Worm (Caenorhabditis elegans) whole organism, L2 larva: ENCODE results near the gene F55G7.5.

Experiments
- C34F6.9 ChIP-seq: fragments of 150-350 bp; optimal IDR thresholded peaks from 2 replicates; lab custom pipeline; 2014; ENCODE audit warnings: missing biosample characterization, missing genetic modification characterization
- F13H6.1 ChIP-seq: sonication (generic microtip); optimal IDR thresholded peaks from 2 replicates; lab custom pipeline; 2016; ENCODE audit warnings: missing genetic modification characterization, missing compliant biosample characterization
- R02D3.7 ChIP-seq: fragments of 150-350 bp; optimal IDR thresholded peaks from 2 replicates; lab custom pipeline; 2014; ENCODE audit warnings: missing biosample characterization, missing genetic modification characterization
- ZK546.5 ChIP-seq: sonication (generic microtip); optimal IDR thresholded peaks from 2 replicates; lab custom pipeline; 2017; ENCODE audit warnings: missing biosample characterization, missing genetic modification characterization
- alr-1 ChIP-seq: fragments of 150-350 bp; optimal IDR thresholded peaks from 2 replicates; lab custom pipeline; 2014; ENCODE audit warnings: missing biosample characterization, missing genetic modification characterization
- aly-2 ChIP-seq: fragments of 150-350 bp; optimal IDR thresholded peaks from 2 replicates; lab custom pipeline; 2014; ENCODE audit warnings: missing biosample characterization, missing genetic modification characterization
- blmp-1 ChIP-seq: sonication (generic microtip); optimal IDR thresholded peaks from 2 replicates; lab custom pipeline; 2017; ENCODE audit warnings: missing genetic modification characterization, mild to moderate bottlenecking, missing compliant biosample characterization, antibody characterized with exemption, moderate library complexity; ENCODE audit not compliant: insufficient read depth
- ceh-16 ChIP-seq: fragments of 150-350 bp; optimal IDR thresholded peaks from 2 replicates; lab custom pipeline; 2014; ENCODE audit warnings: missing biosample characterization, missing genetic modification characterization
- ceh-82 ChIP-seq: fragments of 150-350 bp; optimal IDR thresholded peaks from 2 replicates; lab custom pipeline; 2014; ENCODE audit warnings: missing biosample characterization, missing genetic modification characterization
- dmd-4 ChIP-seq: sonication (generic microtip); optimal IDR thresholded peaks from 2 replicates; lab custom pipeline; 2017; ENCODE audit warnings: missing biosample characterization, missing genetic modification characterization
- egl-27 ChIP-seq: sonication (generic microtip); optimal IDR thresholded peaks from 3 replicates; lab custom pipeline; 2017; ENCODE audit warnings: missing biosample characterization, missing genetic modification reagents, missing genetic modification characterization
- gmeb-1 ChIP-seq: fragments of 150-350 bp; optimal IDR thresholded peaks from 2 replicates; lab custom pipeline; 2014; ENCODE audit warnings: missing biosample characterization, missing genetic modification characterization
- lin-13 ChIP-seq: fragments of 150-350 bp; optimal IDR thresholded peaks from 2 replicates; lab custom pipeline; 2014; ENCODE audit warnings: missing biosample characterization, missing genetic modification reagents, missing genetic modification characterization
- lin-39 ChIP-seq: fragments of 150-350 bp; optimal IDR thresholded peaks from 2 replicates; lab custom pipeline; 2014; ENCODE audit warnings: missing biosample characterization, missing genetic modification reagents, missing genetic modification characterization
- mab-5 ChIP-seq: fragments of 150-350 bp; optimal IDR thresholded peaks from 2 replicates; lab custom pipeline; 2014; ENCODE audit warnings: missing biosample characterization, missing genetic modification characterization
- mdl-1 ChIP-seq, 2 experiments: fragments of 150-350 bp in 1 of 2; sonication (generic microtip) in 1 of 2; optimal IDR thresholded peaks; 2 replicates each; lab custom pipeline; 2017; ENCODE audit warnings: missing biosample characterization in 2 of 2, missing genetic modification characterization in 2 of 2
- nhr-10 ChIP-seq: sonication (generic microtip); optimal IDR thresholded peaks from 2 replicates; lab custom pipeline; 2017; ENCODE audit warnings: missing biosample characterization, missing genetic modification characterization
- nhr-11 ChIP-seq: fragments of 150-350 bp; optimal IDR thresholded peaks from 2 replicates; lab custom pipeline; 2014; ENCODE audit warnings: missing biosample characterization, missing genetic modification characterization
- nhr-12 ChIP-seq: fragments of 150-350 bp; optimal IDR thresholded peaks from 2 replicates; lab custom pipeline; 2014; ENCODE audit warnings: missing biosample characterization, missing genetic modification characterization
- nhr-129 ChIP-seq: fragments of 150-350 bp; optimal IDR thresholded peaks from 2 replicates; lab custom pipeline; 2014; ENCODE audit warnings: missing biosample characterization, missing genetic modification characterization
- nhr-21 ChIP-seq: fragments of 150-350 bp; optimal IDR thresholded peaks from 2 replicates; lab custom pipeline; 2014; ENCODE audit warnings: missing biosample characterization, missing genetic modification characterization
- nhr-237 ChIP-seq: fragments of 150-350 bp; optimal IDR thresholded peaks from 2 replicates; lab custom pipeline; 2014; ENCODE audit warnings: missing biosample characterization, missing genetic modification characterization
- nhr-25 ChIP-seq: fragments of 150-350 bp; sonication (generic microtip); optimal IDR thresholded peaks from 3 replicates; lab custom pipeline; 2014; ENCODE audit warnings: missing biosample characterization, missing genetic modification characterization
- nhr-6 ChIP-seq: fragments of 150-350 bp; optimal IDR thresholded peaks from 2 replicates; lab custom pipeline; 2014; ENCODE audit warnings: missing biosample characterization, missing genetic modification characterization
- nhr-77 ChIP-seq: fragments of 150-350 bp; optimal IDR thresholded peaks from 2 replicates; lab custom pipeline; 2014; ENCODE audit warnings: missing biosample characterization, missing genetic modification characterization
- peb-1 ChIP-seq: fragments of 150-350 bp; optimal IDR thresholded peaks from 2 replicates; lab custom pipeline; 2014; ENCODE audit warnings: missing biosample characterization, missing genetic modification characterization
- sma-3 ChIP-seq: sonication (generic microtip); optimal IDR thresholded peaks from 2 replicates; lab custom pipeline; 2016; ENCODE audit warnings: missing genetic modification reagents, missing genetic modification characterization, missing compliant biosample characterization
- sma-9 ChIP-seq, 2 experiments: fragments of 150-350 bp in 1 of 2; sonication (generic microtip) in 1 of 2; optimal IDR thresholded peaks; 2 replicates each; lab custom pipeline; 2014 to 2016; ENCODE audit warnings: missing genetic modification characterization in 2 of 2, mild to moderate bottlenecking in 1 of 2, missing biosample characterization in 1 of 2, missing compliant biosample characterization in 1 of 2, missing genetic modification reagents in 1 of 2, moderate library complexity in 1 of 2
- unc-39 ChIP-seq: fragments of 150-350 bp; optimal IDR thresholded peaks from 2 replicates; lab custom pipeline; 2014; ENCODE audit warnings: missing biosample characterization, missing genetic modification characterization
- unc-55 ChIP-seq: fragments of 150-350 bp; sonication (generic microtip); optimal IDR thresholded peaks from 3 replicates; lab custom pipeline; 2014; ENCODE audit warnings: missing biosample characterization, missing genetic modification reagents, missing genetic modification characterization
- unc-62 ChIP-seq: fragments of 150-350 bp; optimal IDR thresholded peaks from 2 replicates; lab custom pipeline; 2014; ENCODE audit warnings: missing biosample characterization, missing genetic modification reagents, missing genetic modification characterization
- ztf-1 ChIP-seq: fragments of 200-800 bp; sonication (Bioruptor generic); conservative IDR thresholded peaks from 2 replicates; pipeline ENCODE4 v1.3.6; 2022; ENCODE audit warnings: missing genetic modification characterization, missing compliant biosample characterization
- ztf-4 ChIP-seq: fragments of 150-350 bp; optimal IDR thresholded peaks from 2 replicates; lab custom pipeline; 2014; ENCODE audit warnings: missing biosample characterization, missing genetic modification characterization

Gene F55G7.5

ce11 chrX:11924158-11924557 lies 14.6 kb downstream of the F55G7.5 start, which contains the start of gene F55G7.1 (continued):
- TF ChIP-seq ZK546.5 (tag; lab: Kevin White, UChicago) (no peak), ztf-1 (GFP tag; lab: Robert Waterston, UW) (no peak), nhr-129 (tag; lab: Kevin White, UChicago) (peak; percentile 87), blmp-1 (no peak), aly-2 (tag; lab: Kevin White, UChicago) (no peak), lin-39 (tag; lab: Kevin White, UChicago) (no peak), peb-1 (tag; lab: Kevin White, UChicago) (no peak), nhr-237 (peak; percentile 39), unc-39 (no peak), unc-62 (GFP tag; lab: Kevin White, UChicago) (no peak), ceh-16 (no peak), F13H6.1 (peak; percentile 35), nhr-6 (tag; lab: Kevin White, UChicago) (peak; percentile 35), nhr-21 (tag; lab: Kevin White, UChicago) (peak; percentile 76), lin-13 (GFP tag; lab: Kevin White, UChicago) (peak; percentile 4), unc-55 (GFP tag; lab: Kevin White, UChicago) (no peak), sma-3 (GFP tag; lab: Kevin White, UChicago) (peak; percentile 68), nhr-12 (no peak), dmd-4 (tag; lab: Kevin White, UChicago) (no peak), nhr-10 (tag; lab: Kevin White, UChicago) (no peak), sma-9 (GFP tag; optimal IDR thresholded peaks at IDR 0.05; lab: Kevin White, UChicago) (peak; percentile 63), sma-9 (tag; optimal IDR thresholded peaks at IDR 0.05; lab: Kevin White, UChicago) (no peak), nhr-77 (tag; lab: Kevin White, UChicago) (peak; percentile 27)

ce11 chrX:11920723-11921283 lies 17.9 kb downstream of the F55G7.5 start, which contains the start of gene Y62H9A.14:
Gene Y62H9A.14, plus strand, starts transcription at chrX:11921233.
- TF ChIP-seq C34F6.9 (tag; lab: Kevin White, UChicago) (no peak), dmd-4 (tag; lab: Kevin White, UChicago) (no peak), lin-39 (tag; lab: Kevin White, UChicago) (no peak), ceh-82 (tag; lab: Kevin White, UChicago) (no peak), unc-55 (GFP tag; lab: Kevin White, UChicago) (no peak), nhr-12 (no peak), F13H6.1 (no peak), unc-62 (GFP tag; lab: Kevin White, UChicago) (no peak), nhr-11 (tag; lab: Kevin White, UChicago) (no peak), sma-9 (GFP tag; optimal IDR thresholded peaks at IDR 0.05; lab: Kevin White, UChicago) (no peak), sma-9 (tag; optimal IDR thresholded peaks at IDR 0.05; lab: Kevin White, UChicago) (no peak), nhr-6 (tag; lab: Kevin White, UChicago) (no peak), ztf-4 (no peak), ceh-16 (no peak)

ce11 chrX:11917994-11918393 lies 20.7 kb downstream of the F55G7.5 start, which contains the start of gene Y62H9A.16:
Gene Y62H9A.16, plus strand, starts transcription at chrX:11918294.
- TF ChIP-seq nhr-6 (tag; lab: Kevin White, UChicago) (no peak), mab-5 (no peak), egl-27 (tag; lab: Kevin White, UChicago) (no peak), ceh-16 (no peak), mdl-1 (tag; optimal IDR thresholded peaks at IDR 0.05; lab: Kevin White, UChicago) (no peak)

- TF ChIP-seq blmp-1 (no peak), alr-1 (tag; lab: Kevin White, UChicago) (no peak), nhr-129 (tag; lab: Kevin White, UChicago) (no peak), ztf-1 (GFP tag; lab: Robert Waterston, UW) (no peak)
Observed at ce11 chrX:11916705-11917104, 22.0 kb downstream of the F55G7.5 start, which contains the start of gene Y62H9A.13. Gene Y62H9A.13, plus strand, starts transcription at chrX:11917005.

- TF ChIP-seq mdl-1 (tag; optimal IDR thresholded peaks at IDR 0.05; lab: Kevin White, UChicago) (no peak), gmeb-1 (no peak), nhr-129 (tag; lab: Kevin White, UChicago) (no peak), nhr-25 (tag; lab: Kevin White, UChicago) (no peak), sma-3 (GFP tag; lab: Kevin White, UChicago) (no peak), egl-27 (tag; lab: Kevin White, UChicago) (no peak), R02D3.7 (no peak), ceh-16 (no peak), ztf-1 (GFP tag; lab: Robert Waterston, UW) (no peak), lin-13 (GFP tag; lab: Kevin White, UChicago) (no peak)
Observed at ce11 chrX:11913824-11914223, 24.9 kb downstream of the F55G7.5 start, which contains the start of gene Y62H9A.12. Gene Y62H9A.12, plus strand, starts transcription at chrX:11914124.
